Fruit fly (Drosophila melanogaster) whole organism, prepupa: ENCODE measurements around the gene CG31776.

ENCODE experiments used
- Blimp-1 ChIP-seq: fragments of 200-800 bp; sonication (Bioruptor generic); optimal IDR thresholded peaks from 3 replicates; lab custom pipeline; 2017; ENCODE audit warnings: missing biosample characterization, missing genetic modification characterization, mild to moderate bottlenecking, moderate library complexity, missing genetic modification reagents
- CG11294 ChIP-seq: fragments of 200-800 bp; sonication (Bioruptor generic); IDR thresholded peaks from 2 replicates; pipeline ENCODE4 v1.3.6; 2022; ENCODE audit warnings: missing biosample characterization, missing genetic modification characterization
- CG11902 ChIP-seq: fragments of 200-800 bp; sonication (Bioruptor generic); optimal IDR thresholded peaks from 3 replicates; lab custom pipeline; 2016; ENCODE audit warnings: missing biosample characterization, missing genetic modification characterization
- CG16779 ChIP-seq: fragments of 200-800 bp; sonication (Bioruptor generic); optimal IDR thresholded peaks from 3 replicates; lab custom pipeline; 2017; ENCODE audit warnings: missing biosample characterization, mild to moderate bottlenecking, missing genetic modification characterization
- CG31627 ChIP-seq: fragments of 200-800 bp; sonication (Bioruptor generic); optimal IDR thresholded peaks from 3 replicates; lab custom pipeline; 2016; ENCODE audit warnings: missing biosample characterization, missing genetic modification characterization
- CG32006 ChIP-seq: fragments of 200-800 bp; sonication (Bioruptor generic); optimal IDR thresholded peaks from 3 replicates; lab custom pipeline; 2017; ENCODE audit warnings: missing biosample characterization, mild to moderate bottlenecking, missing genetic modification characterization
- CG6792 ChIP-seq: fragments of 200-800 bp; sonication (Bioruptor generic); optimal IDR thresholded peaks from 3 replicates; lab custom pipeline; 2016; ENCODE audit warnings: missing biosample characterization, missing genetic modification characterization
- CG6808 ChIP-seq: fragments of 200-800 bp; sonication (Bioruptor generic); optimal IDR thresholded peaks from 3 replicates; lab custom pipeline; 2017; ENCODE audit warnings: missing biosample characterization, missing genetic modification characterization, mild to moderate bottlenecking, moderate library complexity, missing genetic modification reagents
- CG6854 ChIP-seq: fragments of 200-800 bp; sonication (Bioruptor generic); optimal IDR thresholded peaks from 2 replicates; lab custom pipeline; 2017; ENCODE audit warnings: missing biosample characterization, mild to moderate bottlenecking, missing genetic modification characterization
- CG8119 ChIP-seq: fragments of 200-800 bp; sonication (Bioruptor generic); IDR thresholded peaks from 3 replicates; pipeline ENCODE4 v1.3.6; 2022; ENCODE audit warnings: missing biosample characterization, missing genetic modification characterization
- CG8319 ChIP-seq: fragments of 200-800 bp; sonication (Bioruptor generic); optimal IDR thresholded peaks from 3 replicates; lab custom pipeline; 2016; ENCODE audit warnings: missing biosample characterization, missing genetic modification characterization
- CG8632 ChIP-seq: fragments of 200-800 bp; sonication (Bioruptor generic); optimal IDR thresholded peaks from 3 replicates; lab custom pipeline; 2016; ENCODE audit warnings: missing biosample characterization, missing genetic modification characterization
- CG9139 ChIP-seq: fragments of 200-800 bp; sonication (Bioruptor generic); optimal IDR thresholded peaks from 3 replicates; lab custom pipeline; 2017; ENCODE audit warnings: missing biosample characterization, mild to moderate bottlenecking, missing genetic modification characterization
- Eip75B ChIP-seq: fragments of 200-800 bp; sonication (Bioruptor generic); optimal IDR thresholded peaks from 3 replicates; lab custom pipeline; 2016; ENCODE audit warnings: missing biosample characterization, missing genetic modification characterization
- Eip78C ChIP-seq: fragments of 200-800 bp; sonication (Bioruptor generic); peaks from one replicate; lab custom pipeline; 2016; ENCODE audit warnings: missing biosample characterization, missing genetic modification characterization
- Eip93F ChIP-seq: fragments of 200-800 bp; sonication (Bioruptor generic); optimal IDR thresholded peaks from 2 replicates; lab custom pipeline; 2016; ENCODE audit warnings: missing biosample characterization, mild to moderate bottlenecking, missing genetic modification characterization
- Ets21C ChIP-seq: fragments of 200-800 bp; sonication (Bioruptor generic); optimal IDR thresholded peaks from 3 replicates; lab custom pipeline; 2016; ENCODE audit warnings: missing biosample characterization, missing genetic modification characterization
- Hr39 ChIP-seq: fragments of 200-800 bp; sonication (Bioruptor generic); optimal IDR thresholded peaks from 2 replicates; lab custom pipeline; 2016; ENCODE audit warnings: missing biosample characterization, missing genetic modification characterization
- Lpt ChIP-seq: fragments of 200-800 bp; sonication (Bioruptor generic); optimal IDR thresholded peaks from 3 replicates; lab custom pipeline; 2016; ENCODE audit warnings: missing biosample characterization, missing genetic modification characterization
- Met ChIP-seq: fragments of 200-800 bp; sonication (Bioruptor generic); optimal IDR thresholded peaks from 3 replicates; lab custom pipeline; 2016; ENCODE audit warnings: missing biosample characterization, missing genetic modification characterization
- OdsH ChIP-seq: fragments of 200-800 bp; sonication (Bioruptor generic); optimal IDR thresholded peaks from 3 replicates; lab custom pipeline; 2016; ENCODE audit warnings: missing biosample characterization, missing genetic modification characterization
- Sox102F ChIP-seq: fragments of 200-800 bp; sonication (Bioruptor generic); optimal IDR thresholded peaks from 2 replicates; lab custom pipeline; 2016; ENCODE audit warnings: missing biosample characterization, mild to moderate bottlenecking, missing genetic modification characterization
- Sox14 ChIP-seq: fragments of 200-800 bp; sonication (Bioruptor generic); optimal IDR thresholded peaks from 3 replicates; lab custom pipeline; 2016; ENCODE audit warnings: missing biosample characterization, missing genetic modification characterization
- Sox15 ChIP-seq: fragments of 200-800 bp; sonication (Bioruptor generic); optimal IDR thresholded peaks from 3 replicates; lab custom pipeline; 2016; ENCODE audit warnings: missing biosample characterization, missing genetic modification characterization
- achi ChIP-seq: fragments of 200-800 bp; sonication (Bioruptor generic); optimal IDR thresholded peaks from 3 replicates; lab custom pipeline; 2016; ENCODE audit warnings: missing biosample characterization, missing genetic modification characterization
- cyc ChIP-seq: fragments of 200-800 bp; sonication (Bioruptor generic); optimal IDR thresholded peaks from 3 replicates; lab custom pipeline; 2016; ENCODE audit warnings: missing biosample characterization, missing genetic modification characterization
- dsx ChIP-seq: fragments of 200-800 bp; optimal IDR thresholded peaks from 3 replicates; lab custom pipeline; 2019; ENCODE audit warnings: missing biosample characterization, mild to moderate bottlenecking, missing genetic modification characterization, moderate library complexity; ENCODE audit not compliant: poor library complexity, severe bottlenecking
- eg ChIP-seq: fragments of 200-800 bp; sonication (Bioruptor generic); IDR thresholded peaks from 3 replicates; pipeline ENCODE4 v1.3.6; 2022; ENCODE audit warnings: missing biosample characterization, missing genetic modification characterization
- esn ChIP-seq: fragments of 200-800 bp; sonication (Bioruptor generic); optimal IDR thresholded peaks from 2 replicates; lab custom pipeline; 2016; ENCODE audit warnings: missing biosample characterization, mild to moderate bottlenecking, missing genetic modification characterization, moderate library complexity
- fd59A ChIP-seq: fragments of 200-800 bp; sonication (Bioruptor generic); optimal IDR thresholded peaks from 2 replicates; lab custom pipeline; 2017; ENCODE audit warnings: missing biosample characterization, mild to moderate bottlenecking, missing genetic modification characterization, missing genetic modification reagents
- fd85E ChIP-seq: fragments of 200-800 bp; sonication (Bioruptor generic); optimal IDR thresholded peaks from 3 replicates; lab custom pipeline; 2016; ENCODE audit warnings: missing biosample characterization, missing genetic modification characterization
- fkh ChIP-seq: fragments of 200-800 bp; sonication (Bioruptor generic); optimal IDR thresholded peaks from 3 replicates; lab custom pipeline; 2017; ENCODE audit warnings: missing biosample characterization, mild to moderate bottlenecking, missing genetic modification characterization, moderate library complexity
- net ChIP-seq: fragments of 200-800 bp; sonication (Bioruptor generic); optimal IDR thresholded peaks from 3 replicates; lab custom pipeline; 2016; ENCODE audit warnings: missing biosample characterization, missing genetic modification characterization
- pdm3 ChIP-seq: fragments of 200-800 bp; sonication (Bioruptor generic); optimal IDR thresholded peaks from 3 replicates; lab custom pipeline; 2016; ENCODE audit warnings: missing biosample characterization, missing genetic modification characterization
- salr ChIP-seq, 2 experiments: fragments of 200-800 bp; sonication (Bioruptor generic); optimal IDR thresholded peaks; 3 replicates each; lab custom pipeline; 2016 to 2018; ENCODE audit warnings: missing biosample characterization in 2 of 2, missing genetic modification characterization in 2 of 2, mild to moderate bottlenecking in 1 of 2
- ss ChIP-seq, 2 experiments: fragments of 200-800 bp; sonication (Bioruptor generic); optimal IDR thresholded peaks; 2 replicates in 1 of 2; 3 replicates in 1 of 2; lab custom pipeline; 2017 to 2018; ENCODE audit warnings: mild to moderate bottlenecking in 2 of 2, missing biosample characterization in 2 of 2, missing genetic modification characterization in 2 of 2, moderate library complexity in 1 of 2
- svp ChIP-seq: fragments of 200-800 bp; sonication (Bioruptor generic); peaks from one replicate; lab custom pipeline; 2016; ENCODE audit warnings: missing biosample characterization, missing genetic modification characterization
- vri ChIP-seq: fragments of 200-800 bp; sonication (Bioruptor generic); optimal IDR thresholded peaks from 3 replicates; lab custom pipeline; 2016; ENCODE audit warnings: missing biosample characterization, mild to moderate bottlenecking, missing genetic modification characterization

CG31776 gene

dm6 chr2L:3478034-3478880, 8.3 kb downstream of the CG31776 start, which contains the start of gene Thor (continued):
- TF ChIP-seq Ets21C (GFP tag; lab: Kevin White, UChicago) (no peak), eg (GFP tag; lab: Robert Waterston, UW) (peak; percentile 71; the same call in 2 of the 3 replicates), Eip93F (no peak), Lpt (GFP tag; lab: Kevin White, UChicago) (no peak), CG6854 (peak; percentile 30), CG32006 (no peak), CG8119 (peak; percentile 47; the same call in 2 of the 3 replicates), Blimp-1 (GFP tag; lab: Kevin White, UChicago) (no peak), achi (GFP tag; lab: Kevin White, UChicago) (no peak), esn (GFP tag; lab: Kevin White, UChicago) (peak; percentile 46), CG9139 (GFP tag; lab: Kevin White, UChicago) (peak; percentile 79), CG6808 (GFP tag; lab: Kevin White, UChicago) (peak; percentile 44), fd85E (GFP tag; lab: Kevin White, UChicago) (peak; percentile 38), Sox102F (GFP tag; lab: Kevin White, UChicago) (peak; percentile 49), OdsH (GFP tag; lab: Kevin White, UChicago) (no peak), CG6792 (GFP tag; lab: Kevin White, UChicago) (peak; percentile 39), svp (GFP tag; lab: Kevin White, UChicago) (peak; percentile 79), ss (GFP tag; optimal IDR thresholded peaks at IDR 0.05; lab: Kevin White, UChicago) (peak; percentile 47 to 56), CG11294 (GFP tag; lab: Robert Waterston, UW) (peak; percentile 10; the same call in 1 of the 2 replicates), CG11902 (GFP tag; lab: Kevin White, UChicago) (no peak), CG8632 (no peak), dsx (GFP tag; lab: Kevin White, UChicago) (peak; percentile 57)

- TF ChIP-seq Hr39 (GFP tag; lab: Kevin White, UChicago) (no peak), fkh (peak; percentile 12), CG16779 (tag; lab: Kevin White, UChicago) (no peak), Sox15 (no peak), CG31627 (GFP tag; lab: Kevin White, UChicago) (no peak), salr (GFP tag; optimal IDR thresholded peaks at IDR 0.05; lab: Kevin White, UChicago) (no peak), svp (GFP tag; lab: Kevin White, UChicago) (peak; percentile 50), Met (no peak), Sox14 (GFP tag; lab: Kevin White, UChicago) (no peak), CG8319 (GFP tag; lab: Kevin White, UChicago) (no peak), cyc (GFP tag; lab: Kevin White, UChicago) (no peak), CG6792 (GFP tag; lab: Kevin White, UChicago) (no peak), pdm3 (GFP tag; lab: Kevin White, UChicago) (no peak), Lpt (GFP tag; lab: Kevin White, UChicago) (no peak), eg (GFP tag; lab: Robert Waterston, UW) (no peak), vri (peak; percentile 46), Eip78C (GFP tag; lab: Kevin White, UChicago) (no peak), achi (GFP tag; lab: Kevin White, UChicago) (no peak), Eip75B (GFP tag; lab: Kevin White, UChicago) (no peak), net (no peak), OdsH (GFP tag; lab: Kevin White, UChicago) (no peak), fd59A (no peak)
Measured at dm6 chr2L:3479697-3480442, 9.9 kb downstream of the CG31776 start.
